Worm (Caenorhabditis elegans) whole organism, mixed stage, embryonic: ENCODE results near the gene C13A10.2.

Source experiments
- blmp-1 ChIP-seq: fragments of 150-350 bp; optimal IDR thresholded peaks from 2 replicates; lab custom pipeline; 2014; ENCODE audit warnings: missing biosample characterization, missing genetic modification characterization
- ces-1 ChIP-seq: fragments of 150-350 bp; optimal IDR thresholded peaks from 2 replicates; lab custom pipeline; 2014; ENCODE audit warnings: missing biosample characterization, missing genetic modification reagents, missing genetic modification characterization
- elt-3 ChIP-seq: fragments of 150-350 bp; optimal IDR thresholded peaks from 2 replicates; lab custom pipeline; 2014; ENCODE audit warnings: missing biosample characterization, missing genetic modification characterization
- ham-2 ChIP-seq: fragments of 200-800 bp; sonication (Bioruptor generic); optimal IDR thresholded peaks from 2 replicates; lab custom pipeline; 2018; ENCODE audit warnings: mild to moderate bottlenecking, missing genetic modification characterization, missing compliant biosample characterization
- lin-13 ChIP-seq: fragments of 150-350 bp; optimal IDR thresholded peaks from 2 replicates; lab custom pipeline; 2014; ENCODE audit warnings: missing biosample characterization, missing genetic modification characterization
- lsy-2 ChIP-seq: fragments of 150-350 bp; optimal IDR thresholded peaks from 2 replicates; lab custom pipeline; 2014; ENCODE audit warnings: missing biosample characterization, missing genetic modification characterization
- mab-5 ChIP-seq: fragments of 150-350 bp; optimal IDR thresholded peaks from 2 replicates; lab custom pipeline; 2014; ENCODE audit warnings: missing biosample characterization, missing genetic modification characterization
- nhr-237 ChIP-seq: fragments of 150-350 bp; optimal IDR thresholded peaks from 2 replicates; lab custom pipeline; 2014; ENCODE audit warnings: missing biosample characterization, missing genetic modification characterization
- nhr-28 ChIP-seq: fragments of 150-350 bp; optimal IDR thresholded peaks from 2 replicates; lab custom pipeline; 2014; ENCODE audit warnings: missing biosample characterization, missing genetic modification characterization
- pha-4 ChIP-seq: fragments of 150-350 bp; optimal IDR thresholded peaks from 2 replicates; lab custom pipeline; 2018; ENCODE audit warnings: missing biosample characterization, missing genetic modification reagents, missing genetic modification characterization
- snpc-4 ChIP-seq: fragments of 150-350 bp; optimal IDR thresholded peaks from 2 replicates; lab custom pipeline; 2014; ENCODE audit warnings: missing biosample characterization, missing genetic modification characterization
- unc-62 ChIP-seq: fragments of 150-350 bp; optimal IDR thresholded peaks from 2 replicates; lab custom pipeline; 2014; ENCODE audit warnings: missing biosample characterization, missing genetic modification reagents, missing genetic modification characterization
- ztf-11 ChIP-seq: fragments of 150-350 bp; optimal IDR thresholded peaks from 2 replicates; lab custom pipeline; 2014; ENCODE audit warnings: missing biosample characterization, missing genetic modification characterization

- no peak for TF ChIP-seq snpc-4 (tag; lab: Kevin White, UChicago)
- no peak for TF ChIP-seq lin-13 (tag; lab: Kevin White, UChicago)
- no peak for TF ChIP-seq elt-3
- no peak for TF ChIP-seq ham-2 (GFP tag; lab: Kevin White, UChicago)
- TF ChIP-seq mab-5 (tag; lab: Kevin White, UChicago) = no peak
- no peak for TF ChIP-seq blmp-1 (tag; lab: Kevin White, UChicago)
- TF ChIP-seq ces-1 (GFP tag; lab: Kevin White, UChicago) = no peak
- no peak for TF ChIP-seq ztf-11 (tag; lab: Kevin White, UChicago)
- no peak for TF ChIP-seq pha-4
- TF ChIP-seq nhr-28 (tag; lab: Kevin White, UChicago) = no peak
- TF ChIP-seq nhr-237 (tag; lab: Kevin White, UChicago) = no peak
- TF ChIP-seq lsy-2 = no peak
- no peak for TF ChIP-seq unc-62 (GFP tag; lab: Kevin White, UChicago)
These were observed 20.5 kb upstream of the C13A10.2 start, which contains the start of gene F54D12.10 for ce11 chrII:1378259-1378658.
